Worm (Caenorhabditis elegans) whole organism, early embryonic: ENCODE results near the gene pal-1.

Source experiments
- B0310.2 ChIP-seq: sonication (generic microtip); optimal IDR thresholded peaks from 2 replicates; lab custom pipeline; 2016; ENCODE audit warnings: mild to moderate bottlenecking, missing genetic modification characterization, missing compliant biosample characterization
- F13C5.2 ChIP-seq: sonication (generic microtip); optimal IDR thresholded peaks from 2 replicates; lab custom pipeline; 2017; ENCODE audit warnings: mild to moderate bottlenecking, missing genetic modification characterization, inconsistent platforms, missing compliant biosample characterization
- aly-1 ChIP-seq: sonication (generic microtip); optimal IDR thresholded peaks from 2 replicates; lab custom pipeline; 2016; ENCODE audit warnings: missing genetic modification characterization, missing compliant biosample characterization
- ama-1 ChIP-seq: fragments of 150-350 bp; optimal IDR thresholded peaks from 2 replicates; lab custom pipeline; 2014
- ceh-13 ChIP-seq: fragments of 200-800 bp; sonication (Bioruptor generic); optimal IDR thresholded peaks from 2 replicates; lab custom pipeline; 2018; ENCODE audit warnings: mild to moderate bottlenecking, missing genetic modification characterization, missing compliant biosample characterization
- ceh-36 ChIP-seq: sonication (generic microtip); optimal IDR thresholded peaks from 2 replicates; lab custom pipeline; 2016; ENCODE audit warnings: missing genetic modification characterization, inconsistent platforms, missing compliant biosample characterization
- ets-7 ChIP-seq: sonication (generic microtip); optimal IDR thresholded peaks from 2 replicates; lab custom pipeline; 2016; ENCODE audit warnings: missing genotype, missing genetic modification characterization, missing compliant biosample characterization
- flt-1 ChIP-seq: fragments of 200-800 bp; sonication (Bioruptor generic); IDR thresholded peaks from 2 replicates; pipeline ENCODE4 v1.3.6; 2022; ENCODE audit warnings: missing genetic modification characterization, missing compliant biosample characterization
- hmg-4 ChIP-seq: fragments of 200-800 bp; sonication (Bioruptor generic); optimal IDR thresholded peaks from 2 replicates; lab custom pipeline; 2018; ENCODE audit warnings: mild to moderate bottlenecking, missing genetic modification characterization, missing compliant biosample characterization
- scrt-1 ChIP-seq: fragments of 200-800 bp; sonication (Bioruptor generic); IDR thresholded peaks from 2 replicates; pipeline ENCODE4 v1.3.6; 2022; ENCODE audit warnings: missing genetic modification characterization, missing compliant biosample characterization
- sea-1 ChIP-seq: fragments of 200-800 bp; sonication (Bioruptor generic); conservative IDR thresholded peaks from 2 replicates; pipeline ENCODE4 v1.3.6; 2022; ENCODE audit warnings: missing genetic modification characterization, missing compliant biosample characterization
- tbx-37 ChIP-seq: fragments of 200-800 bp; sonication (Bioruptor generic); conservative IDR thresholded peaks from 2 replicates; pipeline ENCODE4 v1.3.6; 2022; ENCODE audit warnings: missing genetic modification reagents, missing genetic modification characterization, missing compliant biosample characterization
- tra-4 ChIP-seq: sonication (generic microtip); optimal IDR thresholded peaks from 2 replicates; lab custom pipeline; 2017; ENCODE audit warnings: missing genetic modification characterization, missing compliant biosample characterization

- TF ChIP-seq hmg-4 (GFP tag; lab: Kevin White, UChicago), result no peak
- TF ChIP-seq ceh-36 (tag; lab: Kevin White, UChicago), result no peak
- no peak for TF ChIP-seq ets-7 (tag; lab: Kevin White, UChicago)
- TF ChIP-seq B0310.2, result no peak
- TF ChIP-seq F13C5.2 (tag; lab: Kevin White, UChicago), result no peak
- TF ChIP-seq ceh-13 (GFP tag; lab: Kevin White, UChicago), result no peak
- no peak for TF ChIP-seq ama-1
- TF ChIP-seq tbx-37 (GFP tag; lab: Robert Waterston, UW), result no peak
- no peak for TF ChIP-seq aly-1 (tag; lab: Kevin White, UChicago)
- no peak for TF ChIP-seq flt-1 (GFP tag; lab: Robert Waterston, UW)
- no peak for TF ChIP-seq tra-4 (tag; lab: Kevin White, UChicago)
- TF ChIP-seq scrt-1 (GFP tag; lab: Robert Waterston, UW), result no peak
- no peak for TF ChIP-seq sea-1 (GFP tag; lab: Robert Waterston, UW)
Measured at ce11 chrIII:4859039-4859438, 49.7 kb upstream of the pal-1 start, which contains the start of gene C35D10.6.
